Fruit fly (Drosophila melanogaster): Measurements from ENCODE around the gene CG8036.
A peak's percentile ranks its signal among the peaks of the same experiment; 100 is the strongest.

The CG8036 gene

dm6 chr3R:8645580-8646220, 22.0 kb upstream of the CG8036 start, which contains the start of gene Cyp313b1 (continued):
- TF ChIP-seq ac (GFP tag; optimal IDR thresholded peaks at IDR 0.05), result no peak
- no peak for TF ChIP-seq CG30020 (tag; optimal IDR thresholded peaks at IDR 0.05)
- no peak for TF ChIP-seq gfzf (GFP tag; optimal IDR thresholded peaks at IDR 0.05)
- no peak for TF ChIP-seq Vsx1 (GFP tag; optimal IDR thresholded peaks at IDR 0.05)
- no peak for TF ChIP-seq CG4360 (GFP tag; IDR thresholded peaks at IDR 0.05)
- no peak for TF ChIP-seq Poxn (GFP tag; IDR thresholded peaks at IDR 0.05)
- peak; percentile 51; the same call in 2 of the 3 replicates for TF ChIP-seq row (GFP tag; IDR thresholded peaks at IDR 0.05)
- TF ChIP-seq CG15073 (GFP tag; optimal IDR thresholded peaks at IDR 0.05), result no peak
- no peak for TF ChIP-seq CG8359 (GFP tag; optimal IDR thresholded peaks at IDR 0.05; ENCODE audit: borderline replicate concordance)
- TF ChIP-seq sisA (GFP tag; IDR thresholded peaks at IDR 0.05), result no peak
- no peak for TF ChIP-seq Hr3 (GFP tag; optimal IDR thresholded peaks at IDR 0.05)
- TF ChIP-seq HHEX (GFP tag; optimal IDR thresholded peaks at IDR 0.05), result no peak
- TF ChIP-seq CG2875 (GFP tag; optimal IDR thresholded peaks at IDR 0.05), result no peak
- TF ChIP-seq Stat92E (GFP tag; optimal IDR thresholded peaks at IDR 0.05), result no peak
- TF ChIP-seq CG14860 (GFP tag; IDR thresholded peaks at IDR 0.05; ENCODE audit: partially characterized antibody), result no peak
- TF ChIP-seq lab (GFP tag; optimal IDR thresholded peaks at IDR 0.05), result peak; percentile 1
- TF ChIP-seq CG11504 (tag; optimal IDR thresholded peaks at IDR 0.05), result no peak
- TF ChIP-seq fd102C (GFP tag; optimal IDR thresholded peaks at IDR 0.05), result no peak
- peak; percentile 26; the same call in 1 of the 2 replicates for TF ChIP-seq CG9932 (GFP tag; IDR thresholded peaks at IDR 0.05)
- TF ChIP-seq ttk (GFP tag; IDR thresholded peaks at IDR 0.05), result no peak
- no peak for TF ChIP-seq pros (GFP tag; optimal IDR thresholded peaks at IDR 0.05)
- TF ChIP-seq pan (optimal IDR thresholded peaks at IDR 0.05), result no peak
- TF ChIP-seq pan (GFP tag; optimal IDR thresholded peaks at IDR 0.05 in 1 of 2, IDR thresholded peaks at IDR 0.05 in 1 of 2), result no peak
- no peak for TF ChIP-seq ase (GFP tag; IDR thresholded peaks at IDR 0.05)
- no peak for TF ChIP-seq cad (GFP tag; optimal IDR thresholded peaks at IDR 0.05)
- TF ChIP-seq sna (GFP tag; IDR thresholded peaks at IDR 0.05; ENCODE audit: partially characterized antibody), result no peak
- no peak for TF ChIP-seq vnd (GFP tag; IDR thresholded peaks at IDR 0.05; ENCODE audit: partially characterized antibody)
- TF ChIP-seq B-H1 (GFP tag; IDR thresholded peaks at IDR 0.05), result no peak; the same call in 2 of the 3 replicates
- TF ChIP-seq lbe (GFP tag; optimal IDR thresholded peaks at IDR 0.05), result no peak
- TF ChIP-seq CG10959 (GFP tag; IDR thresholded peaks at IDR 0.05), result no peak
- no peak for TF ChIP-seq sens (GFP tag)
- TF ChIP-seq tgo (GFP tag; IDR thresholded peaks at IDR 0.05), result peak; percentile 21; the same call in 1 of the 3 replicates
- no peak for TF ChIP-seq CG6813 (GFP tag; optimal IDR thresholded peaks at IDR 0.05)
- TF ChIP-seq CG5245 (GFP tag; optimal IDR thresholded peaks at IDR 0.05), result no peak
- TF ChIP-seq CG5180 (GFP tag; optimal IDR thresholded peaks at IDR 0.05), result no peak
- TF ChIP-seq CG18764 (GFP tag; optimal IDR thresholded peaks at IDR 0.05), result no peak
- TF ChIP-seq NFAT (GFP tag; IDR thresholded peaks at IDR 0.05), result no peak
- TF ChIP-seq tna (GFP tag; IDR thresholded peaks at IDR 0.05; ENCODE audit: partially characterized antibody), result no peak
- no peak for TF ChIP-seq CG8290 (GFP tag; optimal IDR thresholded peaks at IDR 0.05)
- no peak for TF ChIP-seq CG8290 (tag; optimal IDR thresholded peaks at IDR 0.05)
- TF ChIP-seq kah (GFP tag; optimal IDR thresholded peaks at IDR 0.05), result no peak
- TF ChIP-seq bigmax (GFP tag; optimal IDR thresholded peaks at IDR 0.05), result no peak
- no peak for TF ChIP-seq h (optimal IDR thresholded peaks at IDR 0.05)
- TF ChIP-seq Side (GFP tag; optimal IDR thresholded peaks at IDR 0.05), result no peak
- TF ChIP-seq Hey (tag; optimal IDR thresholded peaks at IDR 0.05), result no peak
- no peak for TF ChIP-seq CG1529 (GFP tag; optimal IDR thresholded peaks at IDR 0.05)
- TF ChIP-seq z (GFP tag; IDR thresholded peaks at IDR 0.05), result no peak
- no peak for TF ChIP-seq pb (GFP tag; optimal IDR thresholded peaks at IDR 0.05)
- TF ChIP-seq Eip74EF (GFP tag; optimal IDR thresholded peaks at IDR 0.05), result no peak
- no peak for TF ChIP-seq Dref (GFP tag; IDR thresholded peaks at IDR 0.05)
- TF ChIP-seq sob (GFP tag; IDR thresholded peaks at IDR 0.05), result no peak

Measured in whole organism, embryonic.